Fruit fly (Drosophila melanogaster): ENCODE measurements around the gene hob.

dm6 chr3L:3241368-3241640 lies 22.6 kb upstream of the hob start:
- TF ChIP-seq gl (tag; optimal IDR thresholded peaks at IDR 0.05): no peak
- TF ChIP-seq CG34367 (tag; optimal IDR thresholded peaks at IDR 0.05): no peak
- TF ChIP-seq CG9948 (tag; optimal IDR thresholded peaks at IDR 0.05): no peak
- no peak for TF ChIP-seq fd96Ca (GFP tag; IDR thresholded peaks at IDR 0.05)
- no peak for TF ChIP-seq rn (GFP tag; IDR thresholded peaks at IDR 0.05)
- TF ChIP-seq CG4496 (GFP tag; IDR thresholded peaks at IDR 0.05): no peak

Data from whole organism, pupa.